Worm (Caenorhabditis elegans) whole organism, L4 larva: ENCODE results near the gene alh-2.

Experiments
- cey-2 ChIP-seq: sonication (generic microtip); optimal IDR thresholded peaks from 3 replicates; lab custom pipeline; 2017; ENCODE audit warnings: missing genetic modification characterization, mild to moderate bottlenecking, missing compliant biosample characterization, antibody characterized with exemption, borderline replicate concordance; ENCODE audit not compliant: insufficient read depth
- ctbp-1 ChIP-seq: fragments of 200-800 bp; sonication (Bioruptor generic); IDR thresholded peaks from 2 replicates; pipeline ENCODE4 v1.3.6; 2022; ENCODE audit warnings: missing genetic modification reagents, missing genetic modification characterization, missing compliant biosample characterization
- fos-1 ChIP-seq: fragments of 150-350 bp; optimal IDR thresholded peaks from 2 replicates; lab custom pipeline; 2014; ENCODE audit warnings: missing biosample characterization, missing genetic modification characterization
- lin-13 ChIP-seq: fragments of 150-350 bp; optimal IDR thresholded peaks from 2 replicates; lab custom pipeline; 2014; ENCODE audit warnings: missing biosample characterization, missing genetic modification reagents, missing genetic modification characterization
- lin-39 ChIP-seq: fragments of 150-350 bp; optimal IDR thresholded peaks from 2 replicates; lab custom pipeline; 2014; ENCODE audit warnings: missing biosample characterization, missing genetic modification reagents, missing genetic modification characterization
- lsy-2 ChIP-seq, 2 experiments: fragments of 150-350 bp in 1 of 2; sonication (generic microtip) in 1 of 2; optimal IDR thresholded peaks; 2 replicates each; lab custom pipeline; 2014 to 2017; ENCODE audit warnings: missing biosample characterization in 2 of 2, missing genetic modification characterization in 2 of 2
- nhr-48 ChIP-seq: sonication (generic microtip); optimal IDR thresholded peaks from 2 replicates; lab custom pipeline; 2016; ENCODE audit warnings: mild to moderate bottlenecking, missing genetic modification characterization, missing compliant biosample characterization
- pha-4 ChIP-seq, 2 experiments: fragments of 150-350 bp in 1 of 2; fragments of 200-800 bp in 1 of 2; sonication (Bioruptor generic) in 1 of 2; IDR thresholded peaks in 1 of 2; optimal IDR thresholded peaks in 1 of 2; 2 replicates each; pipeline versions ENCODE4 v1.3.6 to Lab custom; 2014 to 2022; ENCODE audit warnings: missing genetic modification characterization in 2 of 2, missing genetic modification reagents in 2 of 2, missing biosample characterization in 1 of 2, missing compliant biosample characterization in 1 of 2
- unc-130 ChIP-seq: sonication (generic microtip); optimal IDR thresholded peaks from 2 replicates; lab custom pipeline; 2016; ENCODE audit warnings: missing genetic modification reagents, missing genetic modification characterization, missing compliant biosample characterization
- zip-11 ChIP-seq: fragments of 200-800 bp; sonication (Bioruptor generic); IDR thresholded peaks from 2 replicates; pipeline ENCODE4 v1.3.6; 2022; ENCODE audit warnings: missing genetic modification characterization, missing compliant biosample characterization

DNA sequence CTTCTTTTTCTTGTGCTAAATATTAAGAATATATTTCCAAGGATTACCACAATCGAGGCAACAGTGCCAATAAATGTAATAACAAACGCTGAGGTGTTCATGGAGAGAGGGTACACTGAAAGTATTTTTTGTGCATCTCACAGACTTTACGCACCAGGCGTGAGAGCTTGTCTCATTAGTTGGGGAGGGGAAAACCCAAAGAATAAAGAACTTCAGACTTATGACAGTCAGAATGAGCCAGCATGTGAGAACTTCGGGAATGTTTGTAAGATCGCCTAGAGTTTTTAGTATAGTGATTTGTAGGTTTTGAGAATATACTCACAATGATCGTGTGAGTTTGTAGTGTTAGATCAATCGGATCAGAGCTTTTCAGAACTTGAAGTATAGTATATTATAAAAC lies 29.2 kb upstream of the alh-2 start, which contains the start of gene srbc-41:
- no peak for TF ChIP-seq lin-39
- no peak for TF ChIP-seq fos-1
- TF ChIP-seq lin-13 (GFP tag; lab: Kevin White, UChicago): no peak
- TF ChIP-seq pha-4 (GFP tag; IDR thresholded peaks at IDR 0.05; lab: Robert Waterston, UW): no peak
- TF ChIP-seq pha-4 (tag; optimal IDR thresholded peaks at IDR 0.05; lab: Kevin White, UChicago): no peak
- TF ChIP-seq zip-11: no peak
- TF ChIP-seq unc-130 (GFP tag; lab: Kevin White, UChicago): no peak
- TF ChIP-seq nhr-48 (tag; lab: Kevin White, UChicago): no peak
- no peak for TF ChIP-seq ctbp-1 (GFP tag; lab: Robert Waterston, UW)
- TF ChIP-seq cey-2: no peak
- no peak for TF ChIP-seq lsy-2 (tag; optimal IDR thresholded peaks at IDR 0.05; lab: Kevin White, UChicago)
